Worm (Caenorhabditis elegans) whole organism, midembryonic: ENCODE measurements around the gene C45B2.2.

ENCODE experiments used
- T22C8.4 ChIP-seq: fragments of 200-800 bp; sonication (Bioruptor generic); IDR thresholded peaks from 2 replicates; pipeline ENCODE4 v1.3.6; 2022; ENCODE audit warnings: missing genetic modification characterization, missing compliant biosample characterization
- cog-1 ChIP-seq: sonication (generic microtip); optimal IDR thresholded peaks from 2 replicates; lab custom pipeline; 2016; ENCODE audit warnings: missing genetic modification characterization, missing compliant biosample characterization
- flt-1 ChIP-seq: fragments of 200-800 bp; sonication (Bioruptor generic); IDR thresholded peaks from 2 replicates; pipeline ENCODE4 v1.3.6; 2022; ENCODE audit warnings: missing genetic modification characterization, missing compliant biosample characterization
- klf-2 ChIP-seq: fragments of 200-800 bp; sonication (Bioruptor generic); conservative IDR thresholded peaks from 2 replicates; pipeline ENCODE4 v1.3.6; 2022; ENCODE audit warnings: missing genetic modification reagents, missing genetic modification characterization, missing compliant biosample characterization
- med-1 ChIP-seq: sonication (generic microtip); optimal IDR thresholded peaks from 2 replicates; lab custom pipeline; 2017; ENCODE audit warnings: missing genetic modification characterization, mild to moderate bottlenecking, missing compliant biosample characterization, antibody characterized with exemption, missing genetic modification reagents; ENCODE audit not compliant: insufficient read depth
- ref-1 ChIP-seq: fragments of 200-800 bp; sonication (Bioruptor generic); conservative IDR thresholded peaks from 2 replicates; pipeline ENCODE4 v1.3.6; 2022; ENCODE audit warnings: missing genetic modification reagents, missing genetic modification characterization, missing compliant biosample characterization
- tab-1 ChIP-seq: fragments of 200-800 bp; sonication (Bioruptor generic); IDR thresholded peaks from 2 replicates; pipeline ENCODE4 v1.3.6; 2022; ENCODE audit warnings: missing genetic modification characterization, missing compliant biosample characterization
- ztf-23 ChIP-seq: fragments of 200-800 bp; sonication (Bioruptor generic); IDR thresholded peaks from 2 replicates; pipeline ENCODE4 v1.3.6; 2022; ENCODE audit warnings: missing genetic modification reagents, missing genetic modification characterization, missing compliant biosample characterization
- ztf-29 ChIP-seq: fragments of 200-800 bp; sonication (Bioruptor generic); IDR thresholded peaks from 2 replicates; pipeline ENCODE4 v1.3.6; 2022; ENCODE audit warnings: missing genetic modification reagents, missing genetic modification characterization, missing compliant biosample characterization

C45B2.2 gene

ce11 chrX:6103297-6103696 lies 18.8 kb downstream of the C45B2.2 start, which contains the start of gene C15H9.11:
C15H9.11 (minus strand) TSS chrX:6103397.
- TF ChIP-seq tab-1 (GFP tag; lab: Robert Waterston, UW): no peak

ce11 chrX:6107962-6108361 lies 23.4 kb downstream of the C45B2.2 start:
- TF ChIP-seq flt-1 (GFP tag; lab: Robert Waterston, UW) (no peak), T22C8.4 (GFP tag; lab: Robert Waterston, UW) (no peak), ztf-29 (GFP tag; lab: Robert Waterston, UW) (no peak), tab-1 (GFP tag; lab: Robert Waterston, UW) (no peak), med-1 (GFP tag; lab: Kevin White, UChicago) (no peak), ztf-23 (no peak), klf-2 (GFP tag; lab: Robert Waterston, UW) (no peak), cog-1 (tag; lab: Kevin White, UChicago) (no peak), ref-1 (GFP tag; lab: Robert Waterston, UW) (no peak)

- no peak for TF ChIP-seq ztf-29 (GFP tag; lab: Robert Waterston, UW)
- no peak for TF ChIP-seq flt-1 (GFP tag; lab: Robert Waterston, UW)
- TF ChIP-seq med-1 (GFP tag; lab: Kevin White, UChicago): no peak
- TF ChIP-seq ref-1 (GFP tag; lab: Robert Waterston, UW): no peak
- TF ChIP-seq cog-1 (tag; lab: Kevin White, UChicago): no peak
- TF ChIP-seq ztf-23: no peak
- no peak for TF ChIP-seq T22C8.4 (GFP tag; lab: Robert Waterston, UW)
- no peak for TF ChIP-seq tab-1 (GFP tag; lab: Robert Waterston, UW)
- TF ChIP-seq klf-2 (GFP tag; lab: Robert Waterston, UW): no peak
Measured at ce11 chrX:6109288-6109770, 24.8 kb downstream of the C45B2.2 start, which contains the start of gene kynu-1. kynu-1 (minus strand) TSS chrX:6109338.

- TF ChIP-seq ztf-23 (no peak), T22C8.4 (GFP tag; lab: Robert Waterston, UW) (no peak), klf-2 (GFP tag; lab: Robert Waterston, UW) (no peak)
Measured at ce11 chrX:6112817-6113216, 28.3 kb downstream of the C45B2.2 start, which contains the start of gene prx-3. prx-3 (minus strand) TSS chrX:6112917.

- no peak for TF ChIP-seq ztf-23
- TF ChIP-seq ztf-29 (GFP tag; lab: Robert Waterston, UW): no peak
- TF ChIP-seq T22C8.4 (GFP tag; lab: Robert Waterston, UW): no peak
- no peak for TF ChIP-seq med-1 (GFP tag; lab: Kevin White, UChicago)
- TF ChIP-seq tab-1 (GFP tag; lab: Robert Waterston, UW): no peak
- no peak for TF ChIP-seq ref-1 (GFP tag; lab: Robert Waterston, UW)
- no peak for TF ChIP-seq flt-1 (GFP tag; lab: Robert Waterston, UW)
- TF ChIP-seq klf-2 (GFP tag; lab: Robert Waterston, UW): no peak
- TF ChIP-seq cog-1 (tag; lab: Kevin White, UChicago): no peak
Measured at ce11 chrX:6115502-6115901, 31.0 kb downstream of the C45B2.2 start, which contains the start of gene C15H9.3. C15H9.3 (plus strand) TSS chrX:6115802.

ce11 chrX:6118086-6118825 lies 33.7 kb downstream of the C45B2.2 start, which contains the start of gene C15H9.2:
C15H9.2 (plus strand) TSS chrX:6118526.
- TF ChIP-seq T22C8.4 (GFP tag; lab: Robert Waterston, UW): no peak
- no peak for TF ChIP-seq klf-2 (GFP tag; lab: Robert Waterston, UW)
- no peak for TF ChIP-seq ref-1 (GFP tag; lab: Robert Waterston, UW)
- no peak for TF ChIP-seq med-1 (GFP tag; lab: Kevin White, UChicago)

- TF ChIP-seq med-1 (GFP tag; lab: Kevin White, UChicago) (no peak), tab-1 (GFP tag; lab: Robert Waterston, UW) (no peak), ref-1 (GFP tag; lab: Robert Waterston, UW) (no peak), cog-1 (tag; lab: Kevin White, UChicago) (no peak), flt-1 (GFP tag; lab: Robert Waterston, UW) (no peak), ztf-23 (no peak), klf-2 (GFP tag; lab: Robert Waterston, UW) (no peak), T22C8.4 (GFP tag; lab: Robert Waterston, UW) (no peak), ztf-29 (GFP tag; lab: Robert Waterston, UW) (no peak)
Measured at ce11 chrX:6121279-6121678, 36.7 kb downstream of the C45B2.2 start.

- TF ChIP-seq ref-1 (GFP tag; lab: Robert Waterston, UW) (no peak), med-1 (GFP tag; lab: Kevin White, UChicago) (no peak), cog-1 (tag; lab: Kevin White, UChicago) (no peak), tab-1 (GFP tag; lab: Robert Waterston, UW) (no peak), flt-1 (GFP tag; lab: Robert Waterston, UW) (no peak), ztf-23 (no peak), klf-2 (GFP tag; lab: Robert Waterston, UW) (no peak), T22C8.4 (GFP tag; lab: Robert Waterston, UW) (no peak), ztf-29 (GFP tag; lab: Robert Waterston, UW) (no peak)
Measured at ce11 chrX:6122026-6122425, 37.5 kb downstream of the C45B2.2 start, which contains the start of gene nnt-1. nnt-1 (plus strand) TSS chrX:6122311.

- no peak for TF ChIP-seq ref-1 (GFP tag; lab: Robert Waterston, UW)
- TF ChIP-seq flt-1 (GFP tag; lab: Robert Waterston, UW): no peak
- no peak for TF ChIP-seq med-1 (GFP tag; lab: Kevin White, UChicago)
- TF ChIP-seq cog-1 (tag; lab: Kevin White, UChicago): no peak
- no peak for TF ChIP-seq tab-1 (GFP tag; lab: Robert Waterston, UW)
- no peak for TF ChIP-seq T22C8.4 (GFP tag; lab: Robert Waterston, UW)
- TF ChIP-seq ztf-29 (GFP tag; lab: Robert Waterston, UW): no peak
- no peak for TF ChIP-seq ztf-23
- no peak for TF ChIP-seq klf-2 (GFP tag; lab: Robert Waterston, UW)
Measured at ce11 chrX:6128225-6128686, 43.7 kb downstream of the C45B2.2 start, which contains the start of gene C15H9.9. C15H9.9 (minus strand) TSS chrX:6128275.
